Worm (Caenorhabditis elegans): Measurements from ENCODE around the gene ndub-3.
A peak's percentile ranks its signal among the peaks of the same experiment; 100 is the strongest.

Gene ndub-3

ce11 chrII:8960414-8960813, 4.3 kb downstream of the ndub-3 start, which contains the start of gene cal-2:
TSS of gene cal-2 (plus strand) at chrII:8960714.
- TF ChIP-seq dsc-1 (tag; optimal IDR thresholded peaks at IDR 0.05), result peak; percentile 1
- TF ChIP-seq vab-15 (tag; optimal IDR thresholded peaks at IDR 0.05), result no peak

DNA sequence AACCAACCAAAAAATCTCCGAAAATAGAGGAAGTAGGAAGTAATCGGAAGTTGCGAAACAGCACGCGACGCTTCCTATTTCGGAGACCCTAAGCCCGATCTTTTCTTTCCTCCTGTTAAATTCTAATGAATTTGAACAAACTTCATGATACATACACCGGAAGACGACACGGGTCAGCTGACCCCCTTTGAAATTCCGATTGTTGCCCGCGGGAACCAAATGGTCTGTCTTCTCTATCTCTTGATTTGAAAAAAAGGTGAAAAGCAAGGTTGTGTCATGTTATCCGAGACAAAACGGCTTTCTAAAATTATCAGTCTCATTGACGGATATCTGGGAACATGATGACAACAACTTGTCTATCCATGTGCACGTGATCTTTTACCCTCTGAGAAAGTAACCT, 5.6 kb downstream of the ndub-3 start:
- peak; percentile 55 for TF ChIP-seq snu-23 (GFP tag; optimal IDR thresholded peaks at IDR 0.05)
- TF ChIP-seq nhr-71 (tag; optimal IDR thresholded peaks at IDR 0.05), result peak; percentile 89
- TF ChIP-seq lin-14 (GFP tag; optimal IDR thresholded peaks at IDR 0.05), result peak; percentile 77
- TF ChIP-seq lin-13 (GFP tag; optimal IDR thresholded peaks at IDR 0.05), result peak; percentile 15
- peak; percentile 66 for TF ChIP-seq nhr-19 (GFP tag; conservative IDR thresholded peaks at IDR 0.05)
- TF ChIP-seq blmp-1 (tag; optimal IDR thresholded peaks at IDR 0.05), result peak; percentile 81
- TF ChIP-seq unc-98 (GFP tag; IDR thresholded peaks at IDR 0.05), result 0 out of 2 replicates have a peak, but pooled peaks have one; percentile 3
- TF ChIP-seq elt-3 (tag; optimal IDR thresholded peaks at IDR 0.05), result no peak
- peak; percentile 22 for TF ChIP-seq nhr-47 (tag; optimal IDR thresholded peaks at IDR 0.05)
- peak; percentile 92 for TF ChIP-seq unc-130 (tag; optimal IDR thresholded peaks at IDR 0.05)
- TF ChIP-seq rnt-1 (tag; optimal IDR thresholded peaks at IDR 0.05), result peak; percentile 74
- TF ChIP-seq egl-27 (tag; optimal IDR thresholded peaks at IDR 0.05), result no peak
- TF ChIP-seq efl-1 (optimal IDR thresholded peaks at IDR 0.05), result peak in 1 of 2 experiments; percentile 32
- no peak for TF ChIP-seq efl-1 (GFP tag; optimal IDR thresholded peaks at IDR 0.05 in 1 of 2)
- peak in 1 of 3 experiments; percentile 14 for TF ChIP-seq dpl-1 (GFP tag; optimal IDR thresholded peaks at IDR 0.05)
- TF ChIP-seq fkh-4 (tag; optimal IDR thresholded peaks at IDR 0.05; ENCODE audit: borderline replicate concordance), result no peak
- TF ChIP-seq lsy-2 (tag; optimal IDR thresholded peaks at IDR 0.05), result peak; percentile 33 to 71
- no peak for TF ChIP-seq sox-4 (tag; optimal IDR thresholded peaks at IDR 0.05)
- TF ChIP-seq mdl-1 (tag; optimal IDR thresholded peaks at IDR 0.05), result peak in 1 of 2 experiments; percentile 63
- peak; percentile 53 for TF ChIP-seq nhr-20 (tag; optimal IDR thresholded peaks at IDR 0.05)
- peak; percentile 35 for TF ChIP-seq tbx-2 (tag; optimal IDR thresholded peaks at IDR 0.05)
- no peak for TF ChIP-seq irx-1 (tag; optimal IDR thresholded peaks at IDR 0.05)

DNA sequence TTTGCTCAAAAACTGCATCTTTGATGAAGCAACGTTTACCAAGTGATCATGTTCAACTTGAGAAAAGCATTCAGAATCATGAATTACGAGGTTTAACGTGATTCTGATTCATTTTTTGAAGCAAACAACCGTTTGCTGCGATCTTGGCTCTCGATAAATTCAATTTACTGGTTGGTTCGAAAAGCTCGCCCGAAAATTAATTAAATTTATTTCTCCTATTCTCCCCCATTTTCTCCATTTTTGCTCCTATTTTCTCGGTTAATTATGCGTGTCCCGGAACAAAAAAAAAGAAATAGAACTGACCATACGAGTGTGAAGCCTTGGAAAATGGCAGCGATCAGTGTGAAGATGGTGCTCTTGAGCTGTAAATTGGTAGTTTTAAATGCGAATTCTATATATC, 7.8 kb downstream of the ndub-3 start:
- TF ChIP-seq dsc-1 (tag; optimal IDR thresholded peaks at IDR 0.05), result no peak
- TF ChIP-seq fkh-10 (GFP tag; optimal IDR thresholded peaks at IDR 0.05), result no peak
- TF ChIP-seq mdl-1 (tag; optimal IDR thresholded peaks at IDR 0.05), result no peak
- no peak for TF ChIP-seq pqm-1 (tag; optimal IDR thresholded peaks at IDR 0.05)
- TF ChIP-seq Y116A8C.19 (tag; optimal IDR thresholded peaks at IDR 0.05; ENCODE audit: borderline replicate concordance), result no peak
- no peak for TF ChIP-seq F16B12.6 (tag; optimal IDR thresholded peaks at IDR 0.05)
- no peak for TF ChIP-seq tlp-1 (tag; optimal IDR thresholded peaks at IDR 0.05)
- TF ChIP-seq C34B4.2 (tag; optimal IDR thresholded peaks at IDR 0.05), result no peak
- no peak for TF ChIP-seq pax-3 (tag; optimal IDR thresholded peaks at IDR 0.05)
- peak; percentile 6 for TF ChIP-seq ces-1 (GFP tag; optimal IDR thresholded peaks at IDR 0.05)
- TF ChIP-seq elt-3 (tag; optimal IDR thresholded peaks at IDR 0.05), result no peak
- TF ChIP-seq egl-13 (tag; optimal IDR thresholded peaks at IDR 0.05), result no peak
- TF ChIP-seq nhr-47 (tag; optimal IDR thresholded peaks at IDR 0.05), result peak; percentile 3
- TF ChIP-seq nhr-20 (tag; optimal IDR thresholded peaks at IDR 0.05), result no peak
- TF ChIP-seq lin-14 (GFP tag; optimal IDR thresholded peaks at IDR 0.05), result peak; percentile 61

DNA sequence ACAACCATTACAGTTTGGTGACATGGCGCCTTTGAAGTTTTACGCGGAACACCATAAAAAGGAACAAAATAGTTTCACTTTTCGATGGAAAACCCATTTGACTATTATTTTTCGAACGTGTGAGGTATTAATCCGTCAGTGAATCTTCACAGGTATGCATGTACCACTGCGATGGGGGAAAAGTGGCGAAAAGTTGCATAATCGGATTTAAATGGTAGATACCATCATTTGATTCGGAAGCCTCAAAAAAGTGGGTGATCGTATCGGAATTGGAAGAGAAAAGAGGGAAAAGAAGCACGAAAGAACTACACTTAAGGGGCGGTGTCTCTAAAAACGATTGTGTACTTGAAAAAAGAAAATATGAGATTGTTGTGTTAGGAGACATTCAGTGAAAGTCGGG, 11.0 kb downstream of the ndub-3 start:
- TF ChIP-seq blmp-1 (tag; optimal IDR thresholded peaks at IDR 0.05) (peak; percentile 85), rnt-1 (tag; optimal IDR thresholded peaks at IDR 0.05) (no peak)

DNA sequence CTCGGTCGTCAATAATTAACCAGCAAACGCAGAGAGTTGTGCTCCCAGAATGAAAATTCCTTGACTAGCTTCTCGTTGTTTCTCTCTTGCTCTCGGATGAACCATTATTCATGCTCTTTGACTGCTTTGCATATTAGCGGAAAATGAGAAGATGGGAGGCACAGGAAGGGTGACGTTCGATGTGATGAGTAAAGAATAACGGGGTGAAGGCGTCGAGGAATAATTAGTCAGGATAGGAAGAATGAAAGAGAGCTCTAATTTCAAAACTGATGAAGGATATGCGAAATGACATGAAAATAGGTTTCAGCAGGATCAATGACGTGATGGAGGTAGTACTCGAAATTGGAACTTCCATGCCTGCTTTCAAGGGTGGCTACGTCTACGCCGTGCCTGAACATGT, 13.4 kb downstream of the ndub-3 start:
- TF ChIP-seq C34B4.2 (tag; optimal IDR thresholded peaks at IDR 0.05) (no peak), irx-1 (tag; optimal IDR thresholded peaks at IDR 0.05) (no peak), lin-14 (GFP tag; optimal IDR thresholded peaks at IDR 0.05) (peak; percentile 29), nhr-28 (tag; optimal IDR thresholded peaks at IDR 0.05) (no peak), hlh-17 (GFP tag; optimal IDR thresholded peaks at IDR 0.05; ENCODE audit: borderline replicate concordance) (no peak), lin-15B (tag; optimal IDR thresholded peaks at IDR 0.05) (no peak), elt-3 (tag; optimal IDR thresholded peaks at IDR 0.05) (no peak), dpl-1 (GFP tag; optimal IDR thresholded peaks at IDR 0.05) (no peak), nhr-47 (tag; optimal IDR thresholded peaks at IDR 0.05) (no peak), hlh-4 (tag; optimal IDR thresholded peaks at IDR 0.05) (no peak), aha-1 (tag; optimal IDR thresholded peaks at IDR 0.05) (no peak), ztf-11 (tag; optimal IDR thresholded peaks at IDR 0.05) (no peak), F16B12.6 (tag; optimal IDR thresholded peaks at IDR 0.05) (no peak), pag-3 (tag; optimal IDR thresholded peaks at IDR 0.05; ENCODE audit: borderline replicate concordance, insufficient read depth) (no peak), unc-86 (tag; optimal IDR thresholded peaks at IDR 0.05) (peak; percentile 65), egl-27 (tag; optimal IDR thresholded peaks at IDR 0.05) (no peak), fos-1 (tag; optimal IDR thresholded peaks at IDR 0.05) (no peak), ceh-88 (GFP tag; IDR thresholded peaks at IDR 0.05) (no peak)

All from whole organism, L1 larva.